Fruit fly (Drosophila melanogaster): ENCODE measurements around the gene Tbc1d15-17.

dm6 chr2L:223867-224598 lies 17.1 kb downstream of the Tbc1d15-17 start:
- TF ChIP-seq pfk (GFP tag; optimal IDR thresholded peaks at IDR 0.05) (no peak), Hmr (GFP tag; optimal IDR thresholded peaks at IDR 0.05) (no peak)
